Fruit fly (Drosophila melanogaster) S2 (cell line): ENCODE data around the gene CG1927.

Source experiments
- CG8478 ChIP-seq: fragments of >200 bp; optimal IDR thresholded peaks from 2 replicates; lab custom pipeline; 2018
- CTCF ChIP-seq, 2 experiments: fragments of >200 bp; optimal IDR thresholded peaks; 2 replicates each; lab custom pipeline; 2018

CG1927 gene

dm6 chr3L:1969539-1970337 is at the start of gene CG1927:
Gene CG1927 (minus strand): TSS chr3L:1970079.
- TF ChIP-seq CG8478 (no peak), CTCF (optimal IDR thresholded peaks at IDR 0.05; lab: Kevin White, UChicago) (no peak)

- TF ChIP-seq CG8478 (no peak), CTCF (optimal IDR thresholded peaks at IDR 0.05; lab: Kevin White, UChicago) (no peak)
Observed at dm6 chr3L:2005551-2005950, 35.7 kb upstream of the CG1927 start, which contains the start of gene CG42841. Gene CG42841 (minus strand): TSS chr3L:2005651.

- TF ChIP-seq CTCF (optimal IDR thresholded peaks at IDR 0.05; lab: Kevin White, UChicago), result no peak
- TF ChIP-seq CG8478, result no peak
Observed at dm6 chr3L:2004732-2005131, 34.9 kb upstream of the CG1927 start.

- no peak for TF ChIP-seq CTCF (optimal IDR thresholded peaks at IDR 0.05; lab: Kevin White, UChicago)
- TF ChIP-seq CG8478, result no peak
Observed at dm6 chr3L:1985406-1985805, 15.5 kb upstream of the CG1927 start.

dm6 chr3L:1976760-1977159 is 6.9 kb upstream of the CG1927 start:
- no peak for TF ChIP-seq CTCF (optimal IDR thresholded peaks at IDR 0.05; lab: Kevin White, UChicago)

- TF ChIP-seq CG8478, result no peak
- no peak for TF ChIP-seq CTCF (optimal IDR thresholded peaks at IDR 0.05; lab: Kevin White, UChicago)
Observed at dm6 chr3L:1971103-1971742, 1.3 kb upstream of the CG1927 start, which contains the start of the genes CG11815 and acs. Gene CG11815 (minus strand): TSS chr3L:1971200. Gene acs (plus strand): TSS chr3L:1971638.

dm6 chr3L:1968805-1969378 is 987 bp downstream of the CG1927 start:
- TF ChIP-seq CTCF (optimal IDR thresholded peaks at IDR 0.05; lab: Kevin White, UChicago), result no peak

- TF ChIP-seq CG8478, result no peak
- TF ChIP-seq CTCF (optimal IDR thresholded peaks at IDR 0.05; lab: Kevin White, UChicago), result no peak
Observed at dm6 chr3L:1968401-1968800, 1.5 kb downstream of the CG1927 start.

- TF ChIP-seq CTCF (optimal IDR thresholded peaks at IDR 0.05; lab: Kevin White, UChicago), result no peak
- no peak for TF ChIP-seq CG8478
Observed at dm6 chr3L:1967452-1968310, 2.2 kb downstream of the CG1927 start.

dm6 chr3L:1964599-1965143 is 5.2 kb downstream of the CG1927 start:
- TF ChIP-seq CG8478 (no peak), CTCF (optimal IDR thresholded peaks at IDR 0.05; lab: Kevin White, UChicago) (no peak)

dm6 chr3L:1964099-1964498 is 5.8 kb downstream of the CG1927 start, which contains the start of gene mv:
Gene mv (minus strand): TSS chr3L:1964178.
- TF ChIP-seq CTCF (optimal IDR thresholded peaks at IDR 0.05; lab: Kevin White, UChicago) (no peak), CG8478 (no peak)

- TF ChIP-seq CG8478, result no peak
- TF ChIP-seq CTCF (optimal IDR thresholded peaks at IDR 0.05; lab: Kevin White, UChicago), result no peak
Observed at dm6 chr3L:1962964-1963363, 6.9 kb downstream of the CG1927 start, which contains the start of gene SCOT. Gene SCOT (plus strand): TSS chr3L:1963143.

dm6 chr3L:1947463-1948126 is 22.3 kb downstream of the CG1927 start, which contains the start of the genes mu2 and Cnb:
Gene mu2 (minus strand): TSS chr3L:1947475.
Gene Cnb (plus strand): TSS chr3L:1947565.
- TF ChIP-seq CTCF (optimal IDR thresholded peaks at IDR 0.05; lab: Kevin White, UChicago), result no peak
- no peak for TF ChIP-seq CG8478

dm6 chr3L:1940843-1941418 is 28.9 kb downstream of the CG1927 start, which contains the start of gene Mfap1:
Gene Mfap1 (plus strand): TSS chr3L:1941068.
- TF ChIP-seq CTCF (optimal IDR thresholded peaks at IDR 0.05; lab: Kevin White, UChicago), result no peak
- TF ChIP-seq CG8478, result no peak
